Worm (Caenorhabditis elegans): ENCODE data around the gene spin-2.

ce11 chrIV:13059284-13059683, 27.5 kb upstream of the spin-2 start, which contains the start of gene scl-3:
- TF ChIP-seq flt-1 (GFP tag; IDR thresholded peaks at IDR 0.05), result no peak
- TF ChIP-seq tab-1 (GFP tag; IDR thresholded peaks at IDR 0.05), result no peak
- TF ChIP-seq med-1 (GFP tag; optimal IDR thresholded peaks at IDR 0.05; ENCODE audit: insufficient read depth), result no peak
- no peak for TF ChIP-seq ztf-29 (GFP tag; IDR thresholded peaks at IDR 0.05)

Data from whole organism, midembryonic.